Fruit fly (Drosophila melanogaster): Measurements from ENCODE around the gene CG6295.

- TF ChIP-seq ttk (optimal IDR thresholded peaks at IDR 0.05) (no peak), h (optimal IDR thresholded peaks at IDR 0.05) (no peak), Sin3A (optimal IDR thresholded peaks at IDR 0.05) (no peak), insv (optimal IDR thresholded peaks at IDR 0.05) (no peak), Myc (optimal IDR thresholded peaks at IDR 0.05) (no peak)
Measured at dm6 chr3R:27026009-27026408, 19.2 kb upstream of the CG6295 start, which contains the start of gene CG6271.

Data from Kc167 (cell line).